Fruit fly (Drosophila melanogaster) whole organism, embryonic: ENCODE data around the gene nompC.
A peak's percentile ranks its signal among the peaks of the same experiment; 100 is the strongest.

Experiments used
- CG10274 ChIP-seq: fragments of 200-800 bp; sonication (Bioruptor generic); optimal IDR thresholded peaks from 3 replicates; lab custom pipeline; 2017; ENCODE audit warnings: missing biosample characterization, mild to moderate bottlenecking, missing genetic modification characterization
- CG11504 ChIP-seq: fragments of 200-800 bp; sonication (Bioruptor generic); optimal IDR thresholded peaks from 3 replicates; lab custom pipeline; 2019; ENCODE audit warnings: missing biosample characterization, mild to moderate bottlenecking, missing genetic modification characterization, moderate library complexity
- CG12942 ChIP-seq: fragments of 200-800 bp; sonication (Bioruptor generic); optimal IDR thresholded peaks from 3 replicates; lab custom pipeline; 2016; ENCODE audit warnings: missing biosample characterization, missing genetic modification characterization
- CG14050 ChIP-seq: fragments of 200-800 bp; sonication (Bioruptor generic); IDR thresholded peaks from 3 replicates; pipeline ENCODE4 v1.3.6; 2022; ENCODE audit warnings: missing biosample characterization, missing genetic modification characterization
- CG15601 ChIP-seq: fragments of 200-800 bp; sonication (Bioruptor generic); optimal IDR thresholded peaks from 3 replicates; lab custom pipeline; 2019; ENCODE audit warnings: missing biosample characterization, mild to moderate bottlenecking, missing genetic modification characterization, moderate library complexity
- CG2120 ChIP-seq: fragments of 200-800 bp; sonication (Bioruptor generic); optimal IDR thresholded peaks from 3 replicates; lab custom pipeline; 2016; ENCODE audit warnings: missing biosample characterization, missing genetic modification characterization
- CG3065 ChIP-seq: fragments of 200-800 bp; sonication (Bioruptor generic); optimal IDR thresholded peaks from 2 replicates; lab custom pipeline; 2016; ENCODE audit warnings: missing biosample characterization, missing genetic modification characterization
- CG4328 ChIP-seq: fragments of 200-800 bp; sonication (Bioruptor generic); optimal IDR thresholded peaks from 3 replicates; lab custom pipeline; 2017; ENCODE audit warnings: missing biosample characterization, missing genetic modification reagents, missing genetic modification characterization
- CG4360 ChIP-seq: fragments of 200-800 bp; sonication (Bioruptor generic); IDR thresholded peaks from 2 replicates; pipeline ENCODE4 v1.3.6; 2022; ENCODE audit warnings: missing biosample characterization, missing genetic modification characterization
- CG43689 ChIP-seq: fragments of 200-800 bp; sonication (Bioruptor generic); IDR thresholded peaks from 2 replicates; pipeline ENCODE4 v1.3.6; 2022; ENCODE audit warnings: missing biosample characterization, missing genetic modification characterization
- CG4730 ChIP-seq: fragments of 200-800 bp; sonication (Bioruptor generic); IDR thresholded peaks from 2 replicates; pipeline ENCODE4 v1.3.6; 2022; ENCODE audit warnings: missing biosample characterization, missing genetic modification characterization
- CG6654 ChIP-seq: fragments of 200-800 bp; sonication (Bioruptor generic); optimal IDR thresholded peaks from 2 replicates; lab custom pipeline; 2017; ENCODE audit warnings: missing biosample characterization, mild to moderate bottlenecking, missing genetic modification characterization
- CG6813 ChIP-seq: fragments of 200-800 bp; sonication (Bioruptor generic); optimal IDR thresholded peaks from 2 replicates; lab custom pipeline; 2017; ENCODE audit warnings: missing biosample characterization, missing genetic modification characterization, mild to moderate bottlenecking, moderate library complexity, missing genetic modification reagents
- CG7556 ChIP-seq: fragments of 200-800 bp; sonication (Bioruptor generic); optimal IDR thresholded peaks from 2 replicates; lab custom pipeline; 2017; ENCODE audit warnings: missing biosample characterization, mild to moderate bottlenecking, missing genetic modification characterization
- CG7928 ChIP-seq: fragments of 200-800 bp; sonication (Bioruptor generic); optimal IDR thresholded peaks from 2 replicates; lab custom pipeline; 2017; ENCODE audit warnings: missing biosample characterization, mild to moderate bottlenecking, missing genetic modification characterization
- D ChIP-seq, 2 experiments: fragments of 200-800 bp in 1 of 2; fragments of >200 bp in 1 of 2; sonication (Bioruptor generic) in 1 of 2; optimal IDR thresholded peaks; 2 replicates in 1 of 2; 3 replicates in 1 of 2; lab custom pipeline; 2017; ENCODE audit warnings: mild to moderate bottlenecking in 1 of 2, missing biosample characterization in 1 of 2, missing genetic modification characterization in 1 of 2, missing genetic modification reagents in 1 of 2
- Deaf1 ChIP-seq: fragments of 200-800 bp; optimal IDR thresholded peaks from 3 replicates; lab custom pipeline; 2019; ENCODE audit warnings: missing biosample characterization, mild to moderate bottlenecking, missing genetic modification characterization, moderate library complexity
- Drgx ChIP-seq: fragments of 200-800 bp; sonication (Bioruptor generic); IDR thresholded peaks from 2 replicates; pipeline ENCODE4 v1.3.6; 2022; ENCODE audit warnings: missing biosample characterization, missing genetic modification characterization
- ERR ChIP-seq: fragments of 200-800 bp; sonication (Bioruptor generic); optimal IDR thresholded peaks from 2 replicates; lab custom pipeline; 2016; ENCODE audit warnings: missing biosample characterization, missing genetic modification characterization
- HHEX ChIP-seq: fragments of 200-800 bp; sonication (Bioruptor generic); optimal IDR thresholded peaks from 3 replicates; lab custom pipeline; 2017; ENCODE audit warnings: missing biosample characterization, mild to moderate bottlenecking, missing genetic modification characterization, missing genetic modification reagents
- Hmx ChIP-seq: fragments of 200-800 bp; sonication (Bioruptor generic); optimal IDR thresholded peaks from 2 replicates; lab custom pipeline; 2016; ENCODE audit warnings: missing biosample characterization, missing genetic modification characterization
- Hsf ChIP-seq: fragments of 200-800 bp; sonication (Bioruptor generic); optimal IDR thresholded peaks from 3 replicates; lab custom pipeline; 2016; ENCODE audit warnings: missing biosample characterization, missing genetic modification characterization
- Lim3 ChIP-seq: fragments of 200-800 bp; sonication (Bioruptor generic); IDR thresholded peaks from 2 replicates; pipeline ENCODE4 v1.3.6; 2022; ENCODE audit warnings: missing biosample characterization, missing genetic modification characterization
- Mad ChIP-seq: fragments of 200-800 bp; sonication (Bioruptor generic); optimal IDR thresholded peaks from 2 replicates; lab custom pipeline; 2016; ENCODE audit warnings: missing biosample characterization, missing genetic modification characterization
- Meics ChIP-seq: fragments of 200-800 bp; sonication (Bioruptor generic); optimal IDR thresholded peaks from 2 replicates; lab custom pipeline; 2017; ENCODE audit warnings: missing biosample characterization, mild to moderate bottlenecking, missing genetic modification characterization
- Sox102F ChIP-seq: fragments of 200-800 bp; sonication (Bioruptor generic); optimal IDR thresholded peaks from 2 replicates; lab custom pipeline; 2018; ENCODE audit warnings: missing biosample characterization, mild to moderate bottlenecking, missing genetic modification characterization, moderate library complexity
- Trl ChIP-seq, 3 experiments: fragments of >200 bp in 2 of 3; fragments of 200-800 bp in 1 of 3; sonication (Bioruptor generic) in 1 of 3; optimal IDR thresholded peaks; 2 replicates in 1 of 3; 3 replicates in 2 of 3; lab custom pipeline; 2016 to 2017; ENCODE audit warnings: missing biosample characterization in 1 of 3, missing genetic modification characterization in 1 of 3
- Xbp1 ChIP-seq: fragments of 200-800 bp; sonication (Bioruptor generic); optimal IDR thresholded peaks from 3 replicates; lab custom pipeline; 2016; ENCODE audit warnings: missing biosample characterization, mild to moderate bottlenecking, missing genetic modification characterization
- amos ChIP-seq: fragments of 200-800 bp; sonication (Bioruptor generic); IDR thresholded peaks from 2 replicates; pipeline ENCODE4 v1.3.6; 2022; ENCODE audit warnings: missing biosample characterization, missing genetic modification characterization; ENCODE audit not compliant: partially characterized antibody
- cas ChIP-seq: fragments of 200-800 bp; sonication (Bioruptor generic); IDR thresholded peaks from 2 replicates; pipeline ENCODE4 v1.3.6; 2022; ENCODE audit warnings: missing biosample characterization, missing genetic modification characterization
- croc ChIP-seq: fragments of 200-800 bp; sonication (Bioruptor generic); conservative IDR thresholded peaks from 3 replicates; pipeline ENCODE4 v1.3.6; 2022; ENCODE audit warnings: missing biosample characterization, missing genetic modification characterization
- dan ChIP-seq: fragments of 200-800 bp; sonication (Bioruptor generic); IDR thresholded peaks from 2 replicates; pipeline ENCODE4 v1.3.6; 2022; ENCODE audit warnings: missing biosample characterization, missing genetic modification characterization
- disco-r ChIP-seq: fragments of 200-800 bp; sonication (Bioruptor generic); optimal IDR thresholded peaks from 2 replicates; lab custom pipeline; 2016; ENCODE audit warnings: missing biosample characterization, missing genetic modification characterization
- dmrt11E ChIP-seq: fragments of 200-800 bp; sonication (Bioruptor generic); optimal IDR thresholded peaks from 3 replicates; lab custom pipeline; 2018; ENCODE audit warnings: missing biosample characterization, mild to moderate bottlenecking, missing genetic modification characterization, moderate library complexity
- dmrt99B ChIP-seq: fragments of 200-800 bp; sonication (Bioruptor generic); optimal IDR thresholded peaks from 2 replicates; lab custom pipeline; 2018; ENCODE audit warnings: missing biosample characterization, mild to moderate bottlenecking, missing genetic modification characterization, moderate library complexity
- dpn ChIP-seq, 2 experiments: fragments of 200-800 bp; sonication (Bioruptor generic); optimal IDR thresholded peaks; 3 replicates each; lab custom pipeline; 2016; ENCODE audit warnings: missing biosample characterization in 2 of 2, missing genetic modification characterization in 2 of 2
- dysf ChIP-seq: fragments of 200-800 bp; sonication (Bioruptor generic); IDR thresholded peaks from 3 replicates; pipeline ENCODE4 v1.3.6; 2022; ENCODE audit warnings: missing biosample characterization, missing genetic modification characterization
- hb ChIP-seq: fragments of 200-800 bp; sonication (Bioruptor generic); IDR thresholded peaks from 3 replicates; pipeline ENCODE4 v1.3.6; 2022; ENCODE audit warnings: missing biosample characterization, missing genetic modification characterization; ENCODE audit not compliant: partially characterized antibody
- hbn ChIP-seq: fragments of 200-800 bp; sonication (Bioruptor generic); IDR thresholded peaks from 2 replicates; pipeline ENCODE4 v1.3.6; 2022; ENCODE audit warnings: missing biosample characterization, missing genetic modification characterization; ENCODE audit not compliant: partially characterized antibody
- her ChIP-seq: fragments of 200-800 bp; sonication (Bioruptor generic); optimal IDR thresholded peaks from 2 replicates; lab custom pipeline; 2016; ENCODE audit warnings: missing biosample characterization, missing genetic modification characterization
- kni ChIP-seq: fragments of 200-800 bp; sonication (Bioruptor generic); optimal IDR thresholded peaks from 3 replicates; lab custom pipeline; 2017; ENCODE audit warnings: mild to moderate bottlenecking, missing biosample characterization, missing genetic modification reagents, missing genetic modification characterization
- nmo ChIP-seq: fragments of 200-800 bp; sonication (Bioruptor generic); optimal IDR thresholded peaks from 2 replicates; lab custom pipeline; 2018; ENCODE audit warnings: missing biosample characterization, mild to moderate bottlenecking, missing genetic modification characterization, moderate library complexity
- pfk ChIP-seq: fragments of 200-800 bp; sonication (Bioruptor generic); optimal IDR thresholded peaks from 2 replicates; lab custom pipeline; 2018; ENCODE audit warnings: missing biosample characterization, mild to moderate bottlenecking, missing genetic modification characterization, moderate library complexity
- sug ChIP-seq: fragments of 200-800 bp; optimal IDR thresholded peaks from 2 replicates; lab custom pipeline; 2019; ENCODE audit warnings: missing biosample characterization, mild to moderate bottlenecking, missing genetic modification characterization, moderate library complexity
- tgo ChIP-seq: fragments of 200-800 bp; sonication (Bioruptor generic); IDR thresholded peaks from 3 replicates; pipeline ENCODE4 v1.3.6; 2022; ENCODE audit warnings: missing biosample characterization, missing genetic modification characterization
- toy ChIP-seq: fragments of 200-800 bp; sonication (Bioruptor generic); IDR thresholded peaks from 2 replicates; pipeline ENCODE4 v1.3.6; 2022; ENCODE audit warnings: missing biosample characterization, missing genetic modification characterization
- tup ChIP-seq: fragments of 200-800 bp; sonication (Bioruptor generic); optimal IDR thresholded peaks from 2 replicates; lab custom pipeline; 2016; ENCODE audit warnings: missing biosample characterization, mild to moderate bottlenecking, missing genetic modification characterization, moderate library complexity
- tx ChIP-seq: fragments of 200-800 bp; sonication (Bioruptor generic); optimal IDR thresholded peaks from 2 replicates; lab custom pipeline; 2016; ENCODE audit warnings: missing biosample characterization, missing genetic modification characterization

nompC gene

DNA sequence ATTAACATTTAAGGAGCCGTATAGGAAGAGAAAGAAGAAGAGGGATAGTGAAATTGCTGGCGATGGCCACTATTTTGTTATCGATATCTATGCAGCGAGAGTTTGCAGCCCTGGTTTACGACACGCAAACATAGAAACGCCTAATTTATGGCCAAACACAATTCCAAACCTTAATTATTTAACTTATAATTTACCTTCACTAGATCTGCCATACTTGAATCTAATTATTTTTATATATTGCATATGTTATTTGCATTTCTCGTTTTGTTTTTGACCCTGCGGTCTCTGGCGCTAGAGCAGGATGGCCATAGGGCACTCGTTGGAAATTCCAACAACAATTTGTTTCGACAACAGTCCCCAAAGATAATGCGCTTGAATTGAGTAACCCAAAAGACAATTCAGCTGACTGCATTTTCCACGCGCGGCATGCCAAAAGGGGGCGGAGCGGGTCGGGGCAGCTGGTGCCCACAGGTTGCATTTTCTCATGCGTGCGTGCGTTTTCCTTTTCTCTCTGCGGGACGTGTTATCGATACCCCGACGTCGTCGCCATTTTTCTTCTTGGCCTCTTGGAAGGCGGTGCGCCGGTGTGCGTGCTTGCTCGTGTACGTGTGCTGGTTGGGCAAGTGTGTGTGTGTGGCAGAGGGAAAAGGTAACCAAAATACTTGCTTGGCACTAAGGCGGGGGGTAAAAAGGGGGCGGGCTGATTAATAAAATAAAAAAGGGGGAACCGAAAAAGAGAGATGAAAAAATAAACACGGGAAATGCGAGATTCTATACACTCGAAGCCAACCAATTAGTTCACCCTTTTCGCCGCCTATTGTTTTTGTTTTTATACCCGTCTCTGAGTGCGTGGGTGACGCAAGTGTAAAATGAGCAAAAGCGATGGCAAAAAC is 20.8 kb upstream of the nompC start (continued):
- TF ChIP-seq CG11504 (tag; lab: Kevin White, UChicago) (peak; percentile 22), CG12942 (GFP tag; lab: Kevin White, UChicago) (peak; percentile 8), pfk (GFP tag; lab: Kevin White, UChicago) (no peak), disco-r (GFP tag; lab: Kevin White, UChicago) (no peak), CG43689 (GFP tag; lab: Robert Waterston, UW) (no peak), tx (GFP tag; lab: Kevin White, UChicago) (no peak), CG6813 (GFP tag; lab: Kevin White, UChicago) (peak; percentile 67), CG6654 (GFP tag; lab: Kevin White, UChicago) (no peak), nmo (GFP tag; lab: Kevin White, UChicago) (peak; percentile 37), CG7556 (GFP tag; lab: Kevin White, UChicago) (peak; percentile 48), Deaf1 (tag; lab: Kevin White, UChicago) (no peak), dan (GFP tag; lab: Robert Waterston, UW) (no peak), tup (GFP tag; lab: Kevin White, UChicago) (no peak), dmrt99B (tag; lab: Kevin White, UChicago) (no peak), CG2120 (peak; percentile 57), hbn (GFP tag; lab: Robert Waterston, UW) (peak; percentile 46; the same call in 1 of the 2 replicates), CG15601 (tag; lab: Kevin White, UChicago) (no peak), Hsf (GFP tag; lab: Kevin White, UChicago) (no peak), D (optimal IDR thresholded peaks at IDR 0.05; lab: Kevin White, UChicago) (no peak), D (GFP tag; optimal IDR thresholded peaks at IDR 0.05; lab: Kevin White, UChicago) (peak; percentile 8), Drgx (peak; percentile 89), hb (GFP tag; lab: Robert Waterston, UW) (no peak), croc (GFP tag; lab: Robert Waterston, UW) (no peak), kni (peak; percentile 5), CG7928 (GFP tag; lab: Kevin White, UChicago) (peak; percentile 94), CG14050 (GFP tag; lab: Robert Waterston, UW) (no peak), HHEX (GFP tag; lab: Kevin White, UChicago) (no peak), CG10274 (GFP tag; lab: Kevin White, UChicago) (no peak), Trl (optimal IDR thresholded peaks at IDR 0.05; lab: Kevin White, UChicago) (no peak), Trl (GFP tag; optimal IDR thresholded peaks at IDR 0.05; lab: Kevin White, UChicago) (peak; percentile 42), her (GFP tag; lab: Kevin White, UChicago) (peak; percentile 29), CG4360 (GFP tag; lab: Robert Waterston, UW) (no peak), dysf (GFP tag; lab: Robert Waterston, UW) (peak; percentile 71), Mad (GFP tag; lab: Kevin White, UChicago) (peak; percentile 16), CG3065 (GFP tag; lab: Kevin White, UChicago) (no peak), tgo (peak; percentile 68), cas (GFP tag; lab: Robert Waterston, UW) (0 out of 2 replicates have a peak, but pooled peaks have one; percentile 20), Sox102F (GFP tag; lab: Kevin White, UChicago) (peak; percentile 59), dmrt11E (tag; lab: Kevin White, UChicago) (no peak), dpn (GFP tag; optimal IDR thresholded peaks at IDR 0.05; lab: Kevin White, UChicago) (peak; percentile 49 to 62), Hmx (GFP tag; lab: Kevin White, UChicago) (no peak), sug (peak; percentile 77), Meics (GFP tag; lab: Kevin White, UChicago) (peak; percentile 45), Lim3 (GFP tag; lab: Robert Waterston, UW) (no peak), amos (peak; percentile 70), Xbp1 (GFP tag; lab: Kevin White, UChicago) (peak; percentile 55), CG4730 (GFP tag; lab: Robert Waterston, UW) (peak; percentile 42), CG4328 (GFP tag; lab: Kevin White, UChicago) (no peak), ERR (no peak), toy (GFP tag; lab: Robert Waterston, UW) (no peak)
